Fruit fly (Drosophila melanogaster) whole organism, embryonic: Measurements from ENCODE around the gene WDR79.

Source experiments
- Abd-B ChIP-seq: fragments of 200-800 bp; sonication (Bioruptor generic); optimal IDR thresholded peaks from 2 replicates; lab custom pipeline; 2018; ENCODE audit warnings: missing biosample characterization, mild to moderate bottlenecking, missing genetic modification characterization, moderate library complexity
- CG10147 ChIP-seq: fragments of 200-800 bp; sonication (Bioruptor generic); optimal IDR thresholded peaks from 2 replicates; lab custom pipeline; 2019; ENCODE audit warnings: missing biosample characterization, mild to moderate bottlenecking, missing genetic modification characterization, moderate library complexity
- CG10321 ChIP-seq: fragments of 200-800 bp; sonication (Bioruptor generic); IDR thresholded peaks from 2 replicates; pipeline ENCODE4 v1.3.6; 2022; ENCODE audit warnings: missing biosample characterization, missing genetic modification characterization
- CG10366 ChIP-seq: fragments of 200-800 bp; sonication (Bioruptor generic); IDR thresholded peaks from 2 replicates; pipeline ENCODE4 v1.3.6; 2022; ENCODE audit warnings: missing biosample characterization, missing genetic modification characterization
- CG10543 ChIP-seq: fragments of 200-800 bp; sonication (Bioruptor generic); optimal IDR thresholded peaks from 3 replicates; lab custom pipeline; 2017; ENCODE audit warnings: missing biosample characterization, mild to moderate bottlenecking, missing genetic modification characterization, moderate library complexity
- CG11696 ChIP-seq: fragments of 200-800 bp; sonication (Bioruptor generic); IDR thresholded peaks from 2 replicates; pipeline ENCODE4 v1.3.6; 2022; ENCODE audit warnings: missing biosample characterization, missing genetic modification characterization
- CG12299 ChIP-seq: fragments of 200-800 bp; sonication (Bioruptor generic); optimal IDR thresholded peaks from 2 replicates; lab custom pipeline; 2018; ENCODE audit warnings: missing biosample characterization, mild to moderate bottlenecking, missing genetic modification characterization
- CG13624 ChIP-seq: fragments of 200-800 bp; sonication (Bioruptor generic); optimal IDR thresholded peaks from 2 replicates; lab custom pipeline; 2016; ENCODE audit warnings: missing biosample characterization, missing genetic modification characterization
- CG13894 ChIP-seq: fragments of 200-800 bp; sonication (Bioruptor generic); optimal IDR thresholded peaks from 3 replicates; lab custom pipeline; 2018; ENCODE audit warnings: missing biosample characterization, mild to moderate bottlenecking, missing genetic modification characterization, moderate library complexity
- CG14014 ChIP-seq: fragments of 200-800 bp; sonication (Bioruptor generic); IDR thresholded peaks from 2 replicates; pipeline ENCODE4 v1.3.6; 2022; ENCODE audit warnings: missing biosample characterization, missing genetic modification characterization
- CG14965 ChIP-seq: fragments of 200-800 bp; sonication (Bioruptor generic); optimal IDR thresholded peaks from 2 replicates; lab custom pipeline; 2016; ENCODE audit warnings: missing biosample characterization, missing genetic modification characterization, borderline replicate concordance
- CG15601 ChIP-seq: fragments of 200-800 bp; sonication (Bioruptor generic); optimal IDR thresholded peaks from 3 replicates; lab custom pipeline; 2019; ENCODE audit warnings: missing biosample characterization, mild to moderate bottlenecking, missing genetic modification characterization, moderate library complexity
- CG15696 ChIP-seq: fragments of 200-800 bp; sonication (Bioruptor generic); optimal IDR thresholded peaks from 2 replicates; lab custom pipeline; 2019; ENCODE audit warnings: missing biosample characterization, mild to moderate bottlenecking, missing genetic modification characterization, moderate library complexity
- CG3281 ChIP-seq: fragments of 200-800 bp; sonication (Bioruptor generic); optimal IDR thresholded peaks from 3 replicates; lab custom pipeline; 2017; ENCODE audit warnings: missing biosample characterization, mild to moderate bottlenecking, missing genetic modification characterization
- CG33213 ChIP-seq: fragments of 200-800 bp; sonication (Bioruptor generic); optimal IDR thresholded peaks from 3 replicates; lab custom pipeline; 2016; ENCODE audit warnings: missing biosample characterization, missing genetic modification characterization
- CG3838 ChIP-seq: fragments of 200-800 bp; sonication (Bioruptor generic); optimal IDR thresholded peaks from 3 replicates; lab custom pipeline; 2016; ENCODE audit warnings: missing biosample characterization, missing genetic modification characterization
- CG3847 ChIP-seq: fragments of 200-800 bp; sonication (Bioruptor generic); IDR thresholded peaks from 2 replicates; pipeline ENCODE4 v1.3.6; 2022; ENCODE audit warnings: missing biosample characterization, missing genetic modification characterization
- CG6254 ChIP-seq: fragments of 200-800 bp; sonication (Bioruptor generic); optimal IDR thresholded peaks from 3 replicates; lab custom pipeline; 2017; ENCODE audit warnings: mild to moderate bottlenecking, missing biosample characterization, missing genetic modification reagents, missing genetic modification characterization
- CG6654 ChIP-seq: fragments of 200-800 bp; sonication (Bioruptor generic); optimal IDR thresholded peaks from 2 replicates; lab custom pipeline; 2017; ENCODE audit warnings: missing biosample characterization, mild to moderate bottlenecking, missing genetic modification characterization
- CG6689 ChIP-seq: fragments of 200-800 bp; sonication (Bioruptor generic); IDR thresholded peaks from 2 replicates; pipeline ENCODE4 v1.3.6; 2022; ENCODE audit warnings: missing biosample characterization, missing genetic modification characterization
- CG7357 ChIP-seq: fragments of 200-800 bp; sonication (Bioruptor generic); IDR thresholded peaks from 3 replicates; pipeline ENCODE4 v1.3.6; 2022; ENCODE audit warnings: missing biosample characterization, missing genetic modification characterization
- CG7963 ChIP-seq: fragments of 200-800 bp; sonication (Bioruptor generic); IDR thresholded peaks from 3 replicates; pipeline ENCODE4 v1.3.6; 2022; ENCODE audit warnings: missing biosample characterization, missing genetic modification characterization; ENCODE audit not compliant: partially characterized antibody
- CG7987 ChIP-seq: fragments of 200-800 bp; sonication (Bioruptor generic); optimal IDR thresholded peaks from 2 replicates; lab custom pipeline; 2018; ENCODE audit warnings: missing biosample characterization, mild to moderate bottlenecking, missing genetic modification characterization, moderate library complexity
- CG8290 ChIP-seq, 3 experiments: fragments of 200-800 bp; sonication (Bioruptor generic); optimal IDR thresholded peaks; 2 replicates each; lab custom pipeline; 2016 to 2019; ENCODE audit warnings: missing biosample characterization in 3 of 3, missing genetic modification characterization in 3 of 3, mild to moderate bottlenecking in 2 of 3, moderate library complexity in 1 of 3
- CG9609 ChIP-seq: fragments of 200-800 bp; sonication (Bioruptor generic); optimal IDR thresholded peaks from 3 replicates; lab custom pipeline; 2016; ENCODE audit warnings: missing biosample characterization, missing genetic modification characterization
- H15 ChIP-seq: fragments of 200-800 bp; sonication (Bioruptor generic); IDR thresholded peaks from 3 replicates; pipeline ENCODE4 v1.3.6; 2022; ENCODE audit warnings: missing biosample characterization, missing genetic modification characterization
- HHEX ChIP-seq: fragments of 200-800 bp; sonication (Bioruptor generic); optimal IDR thresholded peaks from 3 replicates; lab custom pipeline; 2017; ENCODE audit warnings: missing biosample characterization, mild to moderate bottlenecking, missing genetic modification characterization, missing genetic modification reagents
- Hmr ChIP-seq: fragments of 200-800 bp; sonication (Bioruptor generic); optimal IDR thresholded peaks from 3 replicates; lab custom pipeline; 2017; ENCODE audit warnings: mild to moderate bottlenecking, missing biosample characterization, missing genetic modification reagents, missing genetic modification characterization
- Hmx ChIP-seq: fragments of 200-800 bp; sonication (Bioruptor generic); optimal IDR thresholded peaks from 2 replicates; lab custom pipeline; 2016; ENCODE audit warnings: missing biosample characterization, missing genetic modification characterization
- Hsf ChIP-seq: fragments of 200-800 bp; sonication (Bioruptor generic); optimal IDR thresholded peaks from 3 replicates; lab custom pipeline; 2016; ENCODE audit warnings: missing biosample characterization, missing genetic modification characterization
- Lim3 ChIP-seq: fragments of 200-800 bp; sonication (Bioruptor generic); IDR thresholded peaks from 2 replicates; pipeline ENCODE4 v1.3.6; 2022; ENCODE audit warnings: missing biosample characterization, missing genetic modification characterization
- MBD-R2 ChIP-seq: fragments of 200-800 bp; sonication (Bioruptor generic); IDR thresholded peaks from 2 replicates; pipeline ENCODE4 v1.3.6; 2022; ENCODE audit warnings: missing biosample characterization, missing genetic modification characterization
- Spps ChIP-seq: fragments of 200-800 bp; sonication (Bioruptor generic); optimal IDR thresholded peaks from 2 replicates; lab custom pipeline; 2018; ENCODE audit warnings: missing biosample characterization, mild to moderate bottlenecking, missing genetic modification characterization
- Xbp1 ChIP-seq: fragments of 200-800 bp; sonication (Bioruptor generic); optimal IDR thresholded peaks from 3 replicates; lab custom pipeline; 2016; ENCODE audit warnings: missing biosample characterization, mild to moderate bottlenecking, missing genetic modification characterization
- bbx ChIP-seq: fragments of 200-800 bp; sonication (Bioruptor generic); IDR thresholded peaks from 2 replicates; pipeline ENCODE4 v1.3.6; 2022; ENCODE audit warnings: missing biosample characterization, missing genetic modification characterization; ENCODE audit not compliant: partially characterized antibody
- chm ChIP-seq: fragments of 200-800 bp; sonication (Bioruptor generic); IDR thresholded peaks from 2 replicates; pipeline ENCODE4 v1.3.6; 2022; ENCODE audit warnings: missing biosample characterization, missing genetic modification characterization
- dysf ChIP-seq: fragments of 200-800 bp; sonication (Bioruptor generic); IDR thresholded peaks from 3 replicates; pipeline ENCODE4 v1.3.6; 2022; ENCODE audit warnings: missing biosample characterization, missing genetic modification characterization
- eyg ChIP-seq: fragments of 200-800 bp; sonication (Bioruptor generic); optimal IDR thresholded peaks from 3 replicates; lab custom pipeline; 2016; ENCODE audit warnings: missing biosample characterization, missing genetic modification characterization
- ftz-f1 ChIP-seq: fragments of 200-800 bp; sonication (Bioruptor generic); optimal IDR thresholded peaks from 2 replicates; lab custom pipeline; 2016; ENCODE audit warnings: missing biosample characterization, missing genetic modification characterization
- h ChIP-seq: fragments of >200 bp; optimal IDR thresholded peaks from 2 replicates; lab custom pipeline; 2017
- jigr1 ChIP-seq: fragments of 200-800 bp; sonication (Bioruptor generic); IDR thresholded peaks from 3 replicates; pipeline ENCODE4 v1.3.6; 2022; ENCODE audit warnings: missing biosample characterization, missing genetic modification characterization
- kay ChIP-seq: fragments of 200-800 bp; sonication (Bioruptor generic); optimal IDR thresholded peaks from 2 replicates; lab custom pipeline; 2016; ENCODE audit warnings: missing biosample characterization, missing genetic modification characterization
- klu ChIP-seq: fragments of 200-800 bp; sonication (Bioruptor generic); IDR thresholded peaks from 2 replicates; pipeline ENCODE4 v1.3.6; 2022; ENCODE audit warnings: missing biosample characterization, missing genetic modification characterization
- nerfin-1 ChIP-seq: fragments of 200-800 bp; sonication (Bioruptor generic); optimal IDR thresholded peaks from 3 replicates; lab custom pipeline; 2019; ENCODE audit warnings: missing biosample characterization, mild to moderate bottlenecking, missing genetic modification characterization, moderate library complexity
- nerfin-2 ChIP-seq: fragments of 200-800 bp; sonication (Bioruptor generic); IDR thresholded peaks from 2 replicates; pipeline ENCODE4 v1.3.6; 2022; ENCODE audit warnings: missing biosample characterization, missing genetic modification characterization; ENCODE audit not compliant: partially characterized antibody
- odd ChIP-seq: fragments of 200-800 bp; sonication (Bioruptor generic); optimal IDR thresholded peaks from 2 replicates; lab custom pipeline; 2017; ENCODE audit warnings: missing biosample characterization, mild to moderate bottlenecking, missing genetic modification characterization
- ranshi ChIP-seq: fragments of 200-800 bp; sonication (Bioruptor generic); IDR thresholded peaks from 2 replicates; pipeline ENCODE4 v1.3.6; 2022; ENCODE audit warnings: missing biosample characterization, missing genetic modification characterization
- row ChIP-seq: fragments of 200-800 bp; sonication (Bioruptor generic); IDR thresholded peaks from 3 replicates; pipeline ENCODE4 v1.3.6; 2022; ENCODE audit warnings: missing biosample characterization, missing genetic modification characterization
- tin ChIP-seq: fragments of 200-800 bp; sonication (Bioruptor generic); optimal IDR thresholded peaks from 3 replicates; lab custom pipeline; 2016; ENCODE audit warnings: missing biosample characterization, missing genetic modification characterization
- trem ChIP-seq: fragments of 200-800 bp; optimal IDR thresholded peaks from 3 replicates; lab custom pipeline; 2019; ENCODE audit warnings: missing biosample characterization, mild to moderate bottlenecking, missing genetic modification characterization, moderate library complexity
- z ChIP-seq: fragments of 200-800 bp; sonication (Bioruptor generic); IDR thresholded peaks from 3 replicates; pipeline ENCODE4 v1.3.6; 2022; ENCODE audit warnings: missing biosample characterization, missing genetic modification characterization

WDR79 gene

DNA sequence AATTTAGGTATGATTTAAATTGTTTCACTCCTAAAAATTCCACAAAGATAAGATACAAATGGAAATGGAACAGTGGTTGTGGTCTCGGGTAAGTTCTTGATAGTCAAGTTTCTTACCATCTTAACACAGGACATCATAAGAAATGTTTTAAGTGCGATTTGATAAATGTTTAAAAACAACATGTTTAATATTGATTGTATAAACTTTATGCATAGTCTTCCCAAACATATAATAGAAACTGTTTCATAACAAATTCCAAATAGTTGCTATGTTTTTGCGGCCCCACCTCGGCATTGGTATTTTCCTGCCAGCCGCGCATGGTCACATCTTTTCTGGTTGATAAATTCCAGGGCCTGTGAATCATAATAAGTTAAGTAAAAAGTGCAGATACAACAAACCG is 2.8 kb downstream of the WDR79 start, which contains the start of gene Arpc4 (continued):
- TF ChIP-seq MBD-R2 (GFP tag; lab: Robert Waterston, UW), result peak; percentile 70
- no peak for TF ChIP-seq nerfin-2
- TF ChIP-seq CG10321 (GFP tag; lab: Robert Waterston, UW), result no peak
- TF ChIP-seq Xbp1 (GFP tag; lab: Kevin White, UChicago), result peak; percentile 62
- TF ChIP-seq Lim3, result no peak
- TF ChIP-seq CG15601 (tag; lab: Kevin White, UChicago), result peak; percentile 27
- TF ChIP-seq CG14014 (GFP tag; lab: Robert Waterston, UW), result 0 out of 2 replicates have a peak, but pooled peaks have one; percentile 52
- TF ChIP-seq Spps (tag; lab: Kevin White, UChicago), result peak; percentile 27
- peak; percentile 46 for TF ChIP-seq tin (GFP tag; lab: Kevin White, UChicago)
- TF ChIP-seq chm, result no peak
- peak; percentile 68 for TF ChIP-seq CG3847 (GFP tag; lab: Robert Waterston, UW)
- TF ChIP-seq z (GFP tag; lab: Robert Waterston, UW), result no peak
- no peak for TF ChIP-seq CG6254 (GFP tag; lab: Kevin White, UChicago)
- TF ChIP-seq CG10543 (GFP tag; lab: Kevin White, UChicago), result no peak
- TF ChIP-seq Hmr (GFP tag; lab: Kevin White, UChicago), result peak; percentile 68
- no peak for TF ChIP-seq eyg (GFP tag; lab: Kevin White, UChicago)
- TF ChIP-seq ftz-f1, result no peak
- peak; percentile 54 for TF ChIP-seq CG13624 (GFP tag; lab: Kevin White, UChicago)
- no peak for TF ChIP-seq h (lab: Kevin White, UChicago)
- TF ChIP-seq jigr1 (GFP tag; lab: Robert Waterston, UW), result peak; percentile 46; the same call in 1 of the 3 replicates
- TF ChIP-seq CG10147 (GFP tag; lab: Kevin White, UChicago), result no peak
- peak; percentile 69 for TF ChIP-seq nerfin-1
- TF ChIP-seq dysf (GFP tag; lab: Robert Waterston, UW), result peak; percentile 83
- TF ChIP-seq CG10366 (GFP tag; lab: Robert Waterston, UW), result peak; percentile 74
- TF ChIP-seq CG12299 (tag; lab: Kevin White, UChicago), result peak; percentile 6
- TF ChIP-seq CG15696, result peak; percentile 22
- no peak for TF ChIP-seq CG7357 (GFP tag; lab: Robert Waterston, UW)
- peak; percentile 89 for TF ChIP-seq trem (tag; lab: Kevin White, UChicago)
- peak; percentile 57 for TF ChIP-seq kay
- TF ChIP-seq CG9609 (GFP tag; lab: Kevin White, UChicago), result peak; percentile 39
- no peak for TF ChIP-seq CG6654 (GFP tag; lab: Kevin White, UChicago)
- TF ChIP-seq ranshi (GFP tag; lab: Robert Waterston, UW), result peak; percentile 72
- peak; percentile 36 for TF ChIP-seq Hsf (GFP tag; lab: Kevin White, UChicago)
- no peak for TF ChIP-seq CG11696 (GFP tag; lab: Robert Waterston, UW)
- TF ChIP-seq H15, result 0 out of 3 replicates have a peak, but pooled peaks have one; percentile 16
- TF ChIP-seq row (GFP tag; lab: Robert Waterston, UW), result peak; percentile 82
- no peak for TF ChIP-seq CG3281 (GFP tag; lab: Kevin White, UChicago)
- peak; percentile 18 for TF ChIP-seq Hmx (GFP tag; lab: Kevin White, UChicago)
- no peak for TF ChIP-seq CG13894
- TF ChIP-seq CG6689 (GFP tag; lab: Robert Waterston, UW), result peak; percentile 51
- TF ChIP-seq CG3838 (GFP tag; lab: Kevin White, UChicago), result no peak
- no peak for TF ChIP-seq bbx (GFP tag; lab: Robert Waterston, UW)
- TF ChIP-seq CG8290 (GFP tag; optimal IDR thresholded peaks at IDR 0.05; lab: Kevin White, UChicago), result peak; percentile 21
- no peak for TF ChIP-seq CG8290 (tag; optimal IDR thresholded peaks at IDR 0.05; lab: Kevin White, UChicago)
- TF ChIP-seq CG7963, result no peak
- TF ChIP-seq odd, result no peak
- TF ChIP-seq CG14965 (GFP tag; lab: Kevin White, UChicago), result no peak
- TF ChIP-seq Abd-B (GFP tag; lab: Kevin White, UChicago), result peak; percentile 15
- TF ChIP-seq HHEX (GFP tag; lab: Kevin White, UChicago), result no peak
- peak; percentile 63 for TF ChIP-seq klu (GFP tag; lab: Robert Waterston, UW)
- TF ChIP-seq CG7987 (GFP tag; lab: Kevin White, UChicago), result no peak
- peak; percentile 19 for TF ChIP-seq CG33213
